Fruit fly (Drosophila melanogaster): ENCODE results near the gene CG42523.
A peak's percentile ranks its signal among the peaks of the same experiment; 100 is the strongest.

Gene CG42523

dm6 chr2L:4810044-4810609, 47.4 kb downstream of the CG42523 start (continued):
- TF ChIP-seq ftz-f1 (GFP tag; optimal IDR thresholded peaks at IDR 0.05) (peak; percentile 91), Lhr (GFP tag; optimal IDR thresholded peaks at IDR 0.05) (peak; percentile 100), Sry-δ (GFP tag; optimal IDR thresholded peaks at IDR 0.05) (no peak), CoRest (tag; optimal IDR thresholded peaks at IDR 0.05) (peak; percentile 68), Meics (GFP tag; optimal IDR thresholded peaks at IDR 0.05) (peak; percentile 21), CG14860 (GFP tag; IDR thresholded peaks at IDR 0.05; ENCODE audit: partially characterized antibody) (peak; percentile 39; the same call in 1 of the 3 replicates), CG13296 (GFP tag; optimal IDR thresholded peaks at IDR 0.05) (no peak), gfzf (GFP tag; optimal IDR thresholded peaks at IDR 0.05) (no peak), stwl (tag; optimal IDR thresholded peaks at IDR 0.05) (peak; percentile 74), CG6254 (GFP tag; optimal IDR thresholded peaks at IDR 0.05) (peak; percentile 51), crc (GFP tag; optimal IDR thresholded peaks at IDR 0.05) (no peak), CG12659 (GFP tag; optimal IDR thresholded peaks at IDR 0.05) (peak; percentile 71), CG2129 (GFP tag; IDR thresholded peaks at IDR 0.05; ENCODE audit: partially characterized antibody) (no peak), E2f1 (GFP tag; IDR thresholded peaks at IDR 0.05) (peak; percentile 57; the same call in 1 of the 2 replicates), Bteb2 (GFP tag; optimal IDR thresholded peaks at IDR 0.05) (peak; percentile 21), CG17912 (GFP tag; optimal IDR thresholded peaks at IDR 0.05) (peak; percentile 79), CG8290 (GFP tag; optimal IDR thresholded peaks at IDR 0.05) (peak; percentile 54), CG8290 (tag; optimal IDR thresholded peaks at IDR 0.05) (peak; percentile 14 to 76), CG14710 (tag; optimal IDR thresholded peaks at IDR 0.05) (peak; percentile 37), HmgD (GFP tag; optimal IDR thresholded peaks at IDR 0.05) (peak; percentile 17), CG15011 (GFP tag; optimal IDR thresholded peaks at IDR 0.05) (no peak), jing (GFP tag; optimal IDR thresholded peaks at IDR 0.05) (no peak), CG8765 (GFP tag; IDR thresholded peaks at IDR 0.05) (no peak), CG4707 (GFP tag; optimal IDR thresholded peaks at IDR 0.05) (peak; percentile 20), MBD-R2 (GFP tag; IDR thresholded peaks at IDR 0.05) (peak; percentile 17; the same call in 1 of the 2 replicates), sens (GFP tag) (peak; percentile 62), ato (GFP tag; IDR thresholded peaks at IDR 0.05; ENCODE audit: partially characterized antibody) (peak; percentile 73), Deaf1 (tag; optimal IDR thresholded peaks at IDR 0.05) (peak; percentile 54), ab (GFP tag; optimal IDR thresholded peaks at IDR 0.05) (no peak), Dip3 (GFP tag; optimal IDR thresholded peaks at IDR 0.05) (no peak), CG11398 (GFP tag; optimal IDR thresholded peaks at IDR 0.05) (no peak), CG10543 (GFP tag; optimal IDR thresholded peaks at IDR 0.05) (peak; percentile 84), Sry-β (GFP tag; optimal IDR thresholded peaks at IDR 0.05) (no peak), CG7556 (GFP tag; optimal IDR thresholded peaks at IDR 0.05) (peak; percentile 55), ewg (GFP tag; optimal IDR thresholded peaks at IDR 0.05) (peak; percentile 30), hkb (optimal IDR thresholded peaks at IDR 0.05) (no peak), hkb (GFP tag; IDR thresholded peaks at IDR 0.05) (peak; percentile 60), sug (tag; optimal IDR thresholded peaks at IDR 0.05) (peak; percentile 72), dm (GFP tag; optimal IDR thresholded peaks at IDR 0.05) (peak; percentile 63), pros (GFP tag; optimal IDR thresholded peaks at IDR 0.05) (peak; percentile 42), CG14050 (GFP tag; IDR thresholded peaks at IDR 0.05) (no peak), Fer2 (tag; optimal IDR thresholded peaks at IDR 0.05) (no peak), Bdp1 (GFP tag; optimal IDR thresholded peaks at IDR 0.05) (peak; percentile 24), zen (tag; optimal IDR thresholded peaks at IDR 0.05) (no peak), CG2120 (GFP tag; optimal IDR thresholded peaks at IDR 0.05) (peak; percentile 58), ranshi (GFP tag; IDR thresholded peaks at IDR 0.05) (peak; percentile 42; the same call in 1 of the 2 replicates), Mad (GFP tag; optimal IDR thresholded peaks at IDR 0.05) (peak; percentile 48), CG12391 (tag; optimal IDR thresholded peaks at IDR 0.05) (peak; percentile 69), CG12155 (GFP tag; optimal IDR thresholded peaks at IDR 0.05) (peak; percentile 35), YL-1 (GFP tag; optimal IDR thresholded peaks at IDR 0.05) (peak; percentile 59)

Data from whole organism, embryonic.